Worm (Caenorhabditis elegans) whole organism, L4 larva: Measurements from ENCODE around the gene rbg-1.
A peak's percentile ranks its signal among the peaks of the same experiment; 100 is the strongest.

ENCODE experiments used
- D1046.2 ChIP-seq: fragments of 200-800 bp; sonication (Bioruptor generic); IDR thresholded peaks from 2 replicates; pipeline ENCODE4 v1.3.6; 2022; ENCODE audit warnings: missing genetic modification characterization, missing compliant biosample characterization
- F10B5.3 ChIP-seq: sonication (generic microtip); optimal IDR thresholded peaks from 2 replicates; lab custom pipeline; 2016; ENCODE audit warnings: mild to moderate bottlenecking, missing genetic modification characterization, missing compliant biosample characterization
- F26F4.8 ChIP-seq: fragments of 200-800 bp; sonication (Bioruptor generic); conservative IDR thresholded peaks from 2 replicates; pipeline ENCODE4 v1.3.6; 2022; ENCODE audit warnings: missing genetic modification characterization, missing compliant biosample characterization
- F37D6.2 ChIP-seq: sonication (generic microtip); optimal IDR thresholded peaks from 2 replicates; lab custom pipeline; 2016; ENCODE audit warnings: mild to moderate bottlenecking, missing genetic modification characterization, missing compliant biosample characterization
- F49E8.2 ChIP-seq: sonication (generic microtip); optimal IDR thresholded peaks from 2 replicates; lab custom pipeline; 2016; ENCODE audit warnings: missing compliant biosample characterization, mild to moderate bottlenecking, missing genetic modification characterization, borderline replicate concordance
- T20F7.1 ChIP-seq: fragments of 200-800 bp; sonication (Bioruptor generic); optimal IDR thresholded peaks from 2 replicates; lab custom pipeline; 2018; ENCODE audit warnings: mild to moderate bottlenecking, missing genetic modification characterization, missing compliant biosample characterization
- Y5F2A.4 ChIP-seq: fragments of 200-800 bp; sonication (Bioruptor generic); optimal IDR thresholded peaks from 2 replicates; lab custom pipeline; 2018; ENCODE audit warnings: mild to moderate bottlenecking, missing genetic modification characterization, missing compliant biosample characterization
- ZK337.2 ChIP-seq: fragments of 200-800 bp; sonication (Bioruptor generic); IDR thresholded peaks from 2 replicates; pipeline ENCODE4 v1.3.6; 2022; ENCODE audit warnings: missing genetic modification reagents, missing genetic modification characterization, missing compliant biosample characterization
- ZK546.5 ChIP-seq, 2 experiments: sonication (generic microtip); optimal IDR thresholded peaks; 2 replicates each; lab custom pipeline; 2017; ENCODE audit warnings: missing biosample characterization in 2 of 2, missing genetic modification characterization in 2 of 2
- aha-1 ChIP-seq: fragments of 150-350 bp; peaks from one replicate; lab custom pipeline; 2014; ENCODE audit warnings: missing biosample characterization, missing genetic modification characterization
- ama-1 ChIP-seq: fragments of 150-350 bp; optimal IDR thresholded peaks from 2 replicates; lab custom pipeline; 2014; ENCODE audit warnings: inconsistent platforms, mixed read lengths
- ceh-28 ChIP-seq: fragments of 150-350 bp; optimal IDR thresholded peaks from 2 replicates; lab custom pipeline; 2014; ENCODE audit warnings: missing biosample characterization, missing genetic modification reagents, missing genetic modification characterization
- ceh-32 ChIP-seq: sonication (generic microtip); optimal IDR thresholded peaks from 2 replicates; lab custom pipeline; 2016; ENCODE audit warnings: mild to moderate bottlenecking, missing genetic modification characterization, missing compliant biosample characterization; ENCODE audit not compliant: poor library complexity
- ceh-44 ChIP-seq: fragments of 200-800 bp; sonication (Bioruptor generic); IDR thresholded peaks from 2 replicates; pipeline ENCODE4 v1.3.6; 2022; ENCODE audit warnings: missing genetic modification reagents, missing genetic modification characterization, missing compliant biosample characterization
- ces-1 ChIP-seq: fragments of 150-350 bp; sonication (generic microtip); optimal IDR thresholded peaks from 4 replicates; lab custom pipeline; 2014; ENCODE audit warnings: missing biosample characterization, missing genetic modification reagents, missing genetic modification characterization
- daf-12 ChIP-seq: fragments of 150-350 bp; optimal IDR thresholded peaks from 2 replicates; lab custom pipeline; 2014; ENCODE audit warnings: missing biosample characterization, missing genetic modification reagents, missing genetic modification characterization
- dmd-9 ChIP-seq: fragments of 200-800 bp; sonication (Bioruptor generic); IDR thresholded peaks from 2 replicates; pipeline ENCODE4 v1.3.6; 2022; ENCODE audit warnings: missing genetic modification reagents, missing genetic modification characterization, missing compliant biosample characterization
- duxl-1 ChIP-seq: sonication (generic microtip); optimal IDR thresholded peaks from 2 replicates; lab custom pipeline; 2016; ENCODE audit warnings: mild to moderate bottlenecking, missing genetic modification characterization, moderate library complexity, missing compliant biosample characterization; ENCODE audit not compliant: poor library complexity
- dve-1 ChIP-seq: sonication (generic microtip); optimal IDR thresholded peaks from 2 replicates; lab custom pipeline; 2017; ENCODE audit warnings: antibody characterized with exemption, mild to moderate bottlenecking, missing genetic modification characterization, missing compliant biosample characterization; ENCODE audit not compliant: insufficient read depth
- fkh-10 ChIP-seq: fragments of 150-350 bp; optimal IDR thresholded peaks from 2 replicates; lab custom pipeline; 2014; ENCODE audit warnings: missing biosample characterization, missing genetic modification reagents, missing genetic modification characterization
- fos-1 ChIP-seq: fragments of 150-350 bp; optimal IDR thresholded peaks from 2 replicates; lab custom pipeline; 2014; ENCODE audit warnings: missing biosample characterization, missing genetic modification characterization
- gei-8 ChIP-seq: fragments of 200-800 bp; sonication (Bioruptor generic); optimal IDR thresholded peaks from 2 replicates; lab custom pipeline; 2018; ENCODE audit warnings: mild to moderate bottlenecking, missing genetic modification characterization, missing compliant biosample characterization
- jun-1 ChIP-seq: fragments of 150-350 bp; optimal IDR thresholded peaks from 2 replicates; lab custom pipeline; 2014; ENCODE audit warnings: missing biosample characterization, missing genetic modification reagents, missing genetic modification characterization
- lim-7 ChIP-seq: fragments of 200-800 bp; sonication (Bioruptor generic); IDR thresholded peaks from 2 replicates; pipeline ENCODE4 v1.3.6; 2022; ENCODE audit warnings: missing genetic modification characterization, missing compliant biosample characterization
- lin-13 ChIP-seq: fragments of 150-350 bp; optimal IDR thresholded peaks from 2 replicates; lab custom pipeline; 2014; ENCODE audit warnings: missing biosample characterization, missing genetic modification reagents, missing genetic modification characterization
- lin-15B ChIP-seq: fragments of 150-350 bp; sonication (generic microtip); optimal IDR thresholded peaks from 3 replicates; lab custom pipeline; 2014; ENCODE audit warnings: missing biosample characterization, missing genetic modification characterization
- lin-29 ChIP-seq: fragments of 200-800 bp; sonication (Bioruptor generic); IDR thresholded peaks from 2 replicates; pipeline ENCODE4 v1.3.6; 2022; ENCODE audit warnings: missing genetic modification reagents, missing genetic modification characterization, missing compliant biosample characterization
- lin-38 ChIP-seq: fragments of 200-800 bp; sonication (Bioruptor generic); IDR thresholded peaks from 2 replicates; pipeline ENCODE4 v1.3.6; 2022; ENCODE audit warnings: missing genetic modification reagents, missing genetic modification characterization, missing compliant biosample characterization
- madf-5 ChIP-seq, 2 experiments: fragments of 200-800 bp; sonication (Bioruptor generic); IDR thresholded peaks; 2 replicates each; pipeline ENCODE4 v1.3.6; 2022; ENCODE audit warnings: missing compliant biosample characterization in 2 of 2, missing genetic modification characterization in 2 of 2
- mes-2 ChIP-seq: sonication (generic microtip); optimal IDR thresholded peaks from 2 replicates; lab custom pipeline; 2016; ENCODE audit warnings: missing genotype, mild to moderate bottlenecking, missing genetic modification characterization, missing compliant biosample characterization; ENCODE audit not compliant: poor library complexity, severe bottlenecking
- mxl-3 ChIP-seq: fragments of 200-800 bp; sonication (Bioruptor generic); optimal IDR thresholded peaks from 2 replicates; lab custom pipeline; 2018; ENCODE audit warnings: mild to moderate bottlenecking, missing genetic modification characterization, missing compliant biosample characterization
- nhr-10 ChIP-seq: fragments of 150-350 bp; optimal IDR thresholded peaks from 2 replicates; lab custom pipeline; 2014; ENCODE audit warnings: missing biosample characterization, missing genetic modification characterization
- nhr-11 ChIP-seq: fragments of 150-350 bp; optimal IDR thresholded peaks from 2 replicates; lab custom pipeline; 2014; ENCODE audit warnings: missing biosample characterization, missing genetic modification characterization
- nhr-237 ChIP-seq: sonication (generic microtip); optimal IDR thresholded peaks from 2 replicates; lab custom pipeline; 2017; ENCODE audit warnings: missing biosample characterization, missing genetic modification characterization
- nhr-6 ChIP-seq: fragments of 150-350 bp; optimal IDR thresholded peaks from 2 replicates; lab custom pipeline; 2014; ENCODE audit warnings: missing biosample characterization, missing genetic modification characterization
- nhr-77 ChIP-seq: fragments of 150-350 bp; optimal IDR thresholded peaks from 2 replicates; lab custom pipeline; 2014; ENCODE audit warnings: missing biosample characterization, missing genetic modification characterization
- php-3 ChIP-seq: fragments of 200-800 bp; sonication (Bioruptor generic); IDR thresholded peaks from 2 replicates; pipeline ENCODE4 v1.3.6; 2022; ENCODE audit warnings: missing genetic modification reagents, missing genetic modification characterization, missing compliant biosample characterization
- pqm-1 ChIP-seq: sonication (generic microtip); optimal IDR thresholded peaks from 2 replicates; lab custom pipeline; 2017; ENCODE audit warnings: missing biosample characterization, missing genetic modification characterization
- set-16 ChIP-seq: fragments of 200-800 bp; sonication (Bioruptor generic); IDR thresholded peaks from 2 replicates; pipeline ENCODE4 v1.3.6; 2022; ENCODE audit warnings: missing genetic modification reagents, missing genetic modification characterization, missing compliant biosample characterization
- skn-1 ChIP-seq: fragments of 150-350 bp; optimal IDR thresholded peaks from 2 replicates; lab custom pipeline; 2014; ENCODE audit warnings: missing biosample characterization, missing genetic modification characterization
- snpc-1.2 ChIP-seq: fragments of 200-800 bp; sonication (Bioruptor generic); IDR thresholded peaks from 2 replicates; pipeline ENCODE4 v1.3.6; 2022; ENCODE audit warnings: missing genetic modification reagents, missing genetic modification characterization, missing compliant biosample characterization
- tra-1 ChIP-seq: fragments of 200-800 bp; sonication (Bioruptor generic); IDR thresholded peaks from 2 replicates; pipeline ENCODE4 v1.3.6; 2022; ENCODE audit warnings: missing genetic modification reagents, missing genetic modification characterization, missing compliant biosample characterization
- unc-39 ChIP-seq: sonication (generic microtip); optimal IDR thresholded peaks from 2 replicates; lab custom pipeline; 2017; ENCODE audit warnings: missing biosample characterization, missing genetic modification characterization
- vab-7 ChIP-seq: fragments of 200-800 bp; sonication (Bioruptor generic); IDR thresholded peaks from 2 replicates; pipeline ENCODE4 v1.3.6; 2022; ENCODE audit warnings: missing genetic modification reagents, missing genetic modification characterization, missing compliant biosample characterization
- zfp-3 ChIP-seq: fragments of 200-800 bp; sonication (Bioruptor generic); conservative IDR thresholded peaks from 2 replicates; pipeline ENCODE4 v1.3.6; 2022; ENCODE audit warnings: missing genetic modification reagents, missing genetic modification characterization, missing compliant biosample characterization
- zip-2 ChIP-seq: fragments of 150-350 bp; optimal IDR thresholded peaks from 2 replicates; lab custom pipeline; 2014; ENCODE audit warnings: missing biosample characterization, missing genetic modification characterization
- ztf-7 ChIP-seq: fragments of 150-350 bp; optimal IDR thresholded peaks from 2 replicates; lab custom pipeline; 2014; ENCODE audit warnings: missing biosample characterization, missing genetic modification characterization

Gene rbg-1

ce11 chrX:14975467-14976167, 7.7 kb upstream of the rbg-1 start, which contains the start of gene F20D1.3 (continued):
- peak; percentile 38 for TF ChIP-seq nhr-11
- TF ChIP-seq nhr-10 = no peak
- no peak for TF ChIP-seq php-3 (GFP tag; lab: Robert Waterston, UW)
- TF ChIP-seq fkh-10 (GFP tag; lab: Kevin White, UChicago) = peak; percentile 61
- peak; percentile 72 for TF ChIP-seq T20F7.1
- peak; percentile 75 for TF ChIP-seq dve-1 (tag; lab: Kevin White, UChicago)
- no peak for TF ChIP-seq F49E8.2 (tag; lab: Kevin White, UChicago)
- no peak for TF ChIP-seq ceh-44
- no peak for TF ChIP-seq lin-29
- TF ChIP-seq mes-2 = peak; percentile 69
- peak; percentile 60 for TF ChIP-seq jun-1
- TF ChIP-seq ztf-7 (tag; lab: Kevin White, UChicago) = peak; percentile 0

ce11 chrX:14976840-14977534, 6.3 kb upstream of the rbg-1 start:
- TF ChIP-seq gei-8 (GFP tag; lab: Kevin White, UChicago) (no peak), F49E8.2 (tag; lab: Kevin White, UChicago) (no peak), ceh-44 (no peak), zip-2 (tag; lab: Kevin White, UChicago) (no peak), pqm-1 (tag; lab: Kevin White, UChicago) (no peak), ama-1 (no peak), mes-2 (peak; percentile 14), zfp-3 (GFP tag; lab: Robert Waterston, UW) (no peak), lin-13 (no peak), nhr-10 (no peak), daf-12 (tag; lab: Kevin White, UChicago) (no peak), ceh-32 (no peak), mxl-3 (GFP tag; lab: Kevin White, UChicago) (no peak), ces-1 (GFP tag; lab: Kevin White, UChicago) (peak; percentile 44), duxl-1 (no peak), snpc-1.2 (GFP tag; lab: Robert Waterston, UW) (0 out of 2 replicates have a peak, but pooled peaks have one; percentile 35), F26F4.8 (0 out of 2 replicates have a peak, but pooled peaks have one; percentile 19), aha-1 (tag; lab: Kevin White, UChicago) (peak; percentile 91), nhr-6 (no peak), vab-7 (GFP tag; lab: Robert Waterston, UW) (no peak), lim-7 (0 out of 2 replicates have a peak, but pooled peaks have one; percentile 13), dmd-9 (GFP tag; lab: Robert Waterston, UW) (no peak), nhr-237 (no peak), lin-38 (no peak; the same call in 1 of the 2 replicates), php-3 (GFP tag; lab: Robert Waterston, UW) (no peak), tra-1 (GFP tag; lab: Robert Waterston, UW) (no peak)

DNA sequence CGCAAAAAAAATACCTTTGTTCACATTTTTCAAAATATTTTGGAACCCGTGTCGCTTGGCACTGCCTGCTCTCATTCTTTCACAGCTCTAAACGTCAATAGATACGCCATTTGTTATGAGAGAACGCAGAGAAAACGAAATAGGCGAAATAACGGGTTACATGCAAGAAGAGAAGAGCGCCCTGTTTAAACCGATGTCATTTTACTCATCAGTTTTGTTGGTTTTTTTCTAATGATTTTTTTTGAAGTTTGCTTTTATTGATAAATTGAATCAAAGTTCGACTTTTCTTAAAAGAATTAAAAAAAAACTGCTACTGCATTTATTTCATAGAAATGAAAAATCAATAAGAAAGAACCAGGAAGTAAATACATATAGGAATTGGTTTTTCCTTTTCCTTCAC, 4.6 kb upstream of the rbg-1 start:
- no peak for TF ChIP-seq daf-12 (tag; lab: Kevin White, UChicago)
- TF ChIP-seq D1046.2 (GFP tag; lab: Robert Waterston, UW) = no peak
- no peak for TF ChIP-seq skn-1 (tag; lab: Kevin White, UChicago)
- no peak for TF ChIP-seq lin-15B (tag; lab: Kevin White, UChicago)
- TF ChIP-seq nhr-77 (tag; lab: Kevin White, UChicago) = no peak
- no peak for TF ChIP-seq Y5F2A.4 (GFP tag; lab: Kevin White, UChicago)
- no peak for TF ChIP-seq set-16 (GFP tag; lab: Robert Waterston, UW)
- TF ChIP-seq T20F7.1 = peak; percentile 27
- peak; percentile 53 for TF ChIP-seq dve-1 (tag; lab: Kevin White, UChicago)
- no peak for TF ChIP-seq ZK337.2 (GFP tag; lab: Robert Waterston, UW)
- TF ChIP-seq F49E8.2 (tag; lab: Kevin White, UChicago) = no peak
- TF ChIP-seq madf-5 (GFP tag; IDR thresholded peaks at IDR 0.05; lab: Robert Waterston, UW) = no peak
- TF ChIP-seq ZK546.5 (tag; optimal IDR thresholded peaks at IDR 0.05; lab: Kevin White, UChicago) = no peak
- TF ChIP-seq nhr-237 = no peak
- no peak for TF ChIP-seq snpc-1.2 (GFP tag; lab: Robert Waterston, UW)
- no peak for TF ChIP-seq F10B5.3 (tag; lab: Kevin White, UChicago)
- no peak for TF ChIP-seq F37D6.2 (tag; lab: Kevin White, UChicago)
- TF ChIP-seq fos-1 (tag; lab: Kevin White, UChicago) = no peak
- TF ChIP-seq unc-39 = no peak
- peak; percentile 76 for TF ChIP-seq ama-1
- TF ChIP-seq ceh-28 (tag; lab: Kevin White, UChicago) = no peak
